Worm (Caenorhabditis elegans): ENCODE measurements around the gene R07D5.2.

The R07D5.2 gene

DNA sequence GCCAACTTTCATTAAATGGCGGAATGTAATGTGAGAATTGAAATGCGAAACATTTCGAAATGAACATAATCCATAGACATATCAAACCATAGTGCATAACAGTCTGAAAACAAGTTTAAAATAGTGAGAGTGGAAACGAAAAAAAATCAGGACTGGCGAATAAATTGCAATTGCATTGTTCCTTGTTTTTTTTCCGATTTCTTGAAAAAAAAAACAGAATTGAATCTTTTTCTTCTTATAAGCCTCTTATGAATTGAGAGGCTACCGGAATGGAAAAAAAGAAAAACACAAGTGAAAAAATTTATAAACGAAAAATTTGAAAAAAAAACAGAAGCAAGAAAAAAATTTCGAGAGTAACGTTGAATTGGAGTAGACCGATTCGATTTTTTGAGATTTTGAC is at the start of gene R07D5.2:
Gene R07D5.2 (minus strand): TSS at position 101 of the 400 bp plus-strand sequence.
- TF ChIP-seq mec-3 (tag; optimal IDR thresholded peaks at IDR 0.05; ENCODE audit: borderline replicate concordance), result no peak

ce11 chrX:15166122-15166521 is 49.7 kb upstream of the R07D5.2 start, which contains the start of gene T10B10.8:
TSS of gene T10B10.8 (minus strand) at chrX:15166222.
- TF ChIP-seq pha-2 (tag; optimal IDR thresholded peaks at IDR 0.05), result no peak
- no peak for TF ChIP-seq odd-2 (tag; optimal IDR thresholded peaks at IDR 0.05)
- TF ChIP-seq syd-9 (tag; optimal IDR thresholded peaks at IDR 0.05), result no peak
- no peak for TF ChIP-seq ceh-19 (GFP tag; optimal IDR thresholded peaks at IDR 0.05)
- TF ChIP-seq ceh-9 (tag; optimal IDR thresholded peaks at IDR 0.05), result no peak
- TF ChIP-seq eyg-1 (tag; optimal IDR thresholded peaks at IDR 0.05), result no peak
- no peak for TF ChIP-seq unc-42 (tag; optimal IDR thresholded peaks at IDR 0.05)
- no peak for TF ChIP-seq ceh-6 (GFP tag; optimal IDR thresholded peaks at IDR 0.05)
- no peak for TF ChIP-seq ceh-31 (tag; optimal IDR thresholded peaks at IDR 0.05)
- no peak for TF ChIP-seq fax-1 (tag; optimal IDR thresholded peaks at IDR 0.05)
- no peak for TF ChIP-seq pax-1 (tag; optimal IDR thresholded peaks at IDR 0.05)
- no peak for TF ChIP-seq dve-1 (tag; optimal IDR thresholded peaks at IDR 0.05)
- TF ChIP-seq ttx-3 (tag; optimal IDR thresholded peaks at IDR 0.05), result no peak
- TF ChIP-seq unc-86 (tag; optimal IDR thresholded peaks at IDR 0.05), result no peak
- no peak for TF ChIP-seq K09A11.1 (tag; optimal IDR thresholded peaks at IDR 0.05; ENCODE audit: insufficient read depth)
- TF ChIP-seq che-1 (tag; optimal IDR thresholded peaks at IDR 0.05), result no peak

- no peak for TF ChIP-seq pax-1 (tag; optimal IDR thresholded peaks at IDR 0.05)
Measured at ce11 chrX:15164108-15164507, 47.7 kb upstream of the R07D5.2 start, which contains the start of gene T10B10.9. TSS of gene T10B10.9 (plus strand) at chrX:15164408.

DNA sequence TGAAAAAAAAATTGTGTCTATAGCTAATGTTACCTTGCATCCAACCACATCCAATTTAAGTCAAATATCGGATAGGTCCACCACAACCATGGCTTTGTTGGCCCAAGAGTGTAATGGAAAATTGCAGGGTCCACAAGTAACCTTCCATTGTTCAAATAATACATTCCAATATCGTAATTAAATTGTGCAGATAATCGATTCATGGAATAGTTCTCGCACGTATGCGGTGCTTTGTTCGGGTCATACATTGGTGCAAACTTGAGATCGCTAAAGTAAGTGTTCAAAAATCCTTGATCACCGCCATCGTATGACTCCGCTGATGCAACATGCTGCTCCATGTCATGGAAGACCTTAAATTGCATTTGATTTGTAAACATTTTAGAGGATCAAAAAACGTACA is 46.7 kb upstream of the R07D5.2 start:
- TF ChIP-seq rnt-1 (tag; optimal IDR thresholded peaks at IDR 0.05), result no peak

- no peak for TF ChIP-seq pag-3 (tag; optimal IDR thresholded peaks at IDR 0.05; ENCODE audit: borderline replicate concordance)
Measured at ce11 chrX:15160923-15161322, 44.5 kb upstream of the R07D5.2 start.

ce11 chrX:15159362-15159761 is 42.9 kb upstream of the R07D5.2 start:
- TF ChIP-seq ref-2 (tag; optimal IDR thresholded peaks at IDR 0.05) (no peak), ceh-34 (tag; optimal IDR thresholded peaks at IDR 0.05) (no peak), ceh-24 (tag; optimal IDR thresholded peaks at IDR 0.05) (no peak), dmd-4 (tag; optimal IDR thresholded peaks at IDR 0.05; ENCODE audit: borderline replicate concordance) (no peak), ceh-18 (tag; optimal IDR thresholded peaks at IDR 0.05) (no peak)

DNA sequence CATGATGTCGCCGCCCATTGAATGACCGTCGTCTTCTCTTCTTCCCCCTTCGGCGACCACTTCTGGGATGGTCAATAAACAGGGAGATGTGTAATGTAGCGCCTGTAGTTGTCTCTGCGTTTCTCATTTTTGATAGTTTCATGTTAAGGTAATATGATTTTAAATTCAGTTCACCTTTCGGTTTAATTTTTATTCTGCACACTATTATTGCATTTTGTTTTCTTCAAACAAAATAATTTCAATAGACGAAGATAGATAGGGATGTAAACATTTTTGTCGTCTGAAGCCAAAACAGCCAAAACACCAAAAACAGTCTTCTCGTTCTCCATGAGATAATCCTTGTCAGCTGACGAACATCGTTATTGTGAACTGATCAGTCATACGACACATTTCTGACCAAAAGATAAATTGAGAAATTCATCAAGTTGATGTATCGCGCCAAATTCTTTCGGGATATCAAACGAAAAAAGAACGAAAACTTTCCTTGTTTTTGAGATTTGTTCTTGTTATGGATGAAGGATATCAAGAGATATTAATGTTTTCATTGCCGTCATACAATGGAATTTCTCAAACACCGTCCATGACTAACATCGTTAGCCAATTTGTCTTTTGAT is 42.4 kb upstream of the R07D5.2 start, which contains the start of gene C11G10.1:
Gene C11G10.1 (minus strand): TSS at position 51 of the 614 bp plus-strand sequence.
- TF ChIP-seq unc-55 (GFP tag; optimal IDR thresholded peaks at IDR 0.05), result no peak
- TF ChIP-seq rnt-1 (tag; optimal IDR thresholded peaks at IDR 0.05), result no peak
- TF ChIP-seq ttx-3 (tag; optimal IDR thresholded peaks at IDR 0.05), result no peak

DNA sequence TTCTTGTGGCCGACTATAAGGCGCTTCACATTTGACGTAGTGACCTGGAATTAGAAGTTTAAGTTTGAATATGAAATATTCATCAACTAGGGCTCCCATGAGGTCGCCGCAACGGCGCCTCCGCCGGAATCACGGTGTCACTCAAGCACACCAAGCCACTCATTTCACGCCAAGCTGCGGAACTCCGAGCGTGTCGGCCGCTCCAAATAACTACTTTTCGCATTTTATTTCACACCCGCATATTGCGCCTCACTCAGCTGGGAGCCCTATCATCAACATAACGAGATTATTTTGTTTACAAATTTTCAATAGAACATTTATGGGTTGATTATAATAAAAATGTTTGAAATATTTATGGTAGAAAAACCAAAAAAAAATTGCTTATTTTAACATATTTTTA is 41.4 kb upstream of the R07D5.2 start:
- TF ChIP-seq madf-2 (tag; optimal IDR thresholded peaks at IDR 0.05) (no peak), C38D4.7 (GFP tag; optimal IDR thresholded peaks at IDR 0.05) (no peak), pax-1 (tag; optimal IDR thresholded peaks at IDR 0.05) (no peak), ceh-24 (tag; optimal IDR thresholded peaks at IDR 0.05) (no peak)

All from whole organism, late embryonic.